Worm (Caenorhabditis elegans): ENCODE results near the gene C06C6.8.

Gene C06C6.8

DNA sequence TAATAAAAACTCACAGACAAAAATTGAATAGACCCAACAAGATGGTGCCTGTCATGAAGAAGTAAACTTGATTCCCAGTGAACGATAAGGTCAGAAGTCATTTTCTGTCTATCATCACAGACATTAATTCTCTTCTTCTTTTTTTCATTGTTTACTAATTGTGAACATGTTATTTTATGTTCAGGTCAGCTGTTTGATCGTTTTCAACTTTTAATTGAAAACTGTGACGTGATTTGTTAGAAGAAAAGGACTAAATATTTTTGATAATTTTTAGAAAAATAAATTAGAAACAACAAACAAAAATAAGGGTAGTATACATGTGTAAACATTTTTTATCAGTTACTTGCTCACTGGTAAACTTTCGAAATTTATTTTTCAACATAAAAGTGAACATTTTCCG, 27.3 kb upstream of the C06C6.8 start, which contains the start of gene F36G9.7:
F36G9.7 (minus strand) TSS at position 101 of the 400 bp plus-strand sequence.
- TF ChIP-seq ceh-27 (GFP tag; optimal IDR thresholded peaks at IDR 0.05) = no peak
- no peak for TF ChIP-seq zfh-2 (GFP tag; conservative IDR thresholded peaks at IDR 0.05)
- no peak for TF ChIP-seq tlf-1 (GFP tag; optimal IDR thresholded peaks at IDR 0.05)
- no peak for TF ChIP-seq rpc-1 (optimal IDR thresholded peaks at IDR 0.05)
- no peak for TF ChIP-seq rpc-1 (tag; optimal IDR thresholded peaks at IDR 0.05)
- no peak for TF ChIP-seq ztf-3 (GFP tag; optimal IDR thresholded peaks at IDR 0.05)
- no peak for TF ChIP-seq attf-3 (GFP tag; conservative IDR thresholded peaks at IDR 0.05)
- TF ChIP-seq lin-54 (GFP tag; optimal IDR thresholded peaks at IDR 0.05) = no peak
- TF ChIP-seq Y53G8AR.9 (GFP tag; conservative IDR thresholded peaks at IDR 0.05) = no peak
- TF ChIP-seq him-1 (tag; optimal IDR thresholded peaks at IDR 0.05) = no peak
- no peak for TF ChIP-seq ceh-79 (tag; optimal IDR thresholded peaks at IDR 0.05)
- no peak for TF ChIP-seq chd-7 (tag; optimal IDR thresholded peaks at IDR 0.05)

DNA sequence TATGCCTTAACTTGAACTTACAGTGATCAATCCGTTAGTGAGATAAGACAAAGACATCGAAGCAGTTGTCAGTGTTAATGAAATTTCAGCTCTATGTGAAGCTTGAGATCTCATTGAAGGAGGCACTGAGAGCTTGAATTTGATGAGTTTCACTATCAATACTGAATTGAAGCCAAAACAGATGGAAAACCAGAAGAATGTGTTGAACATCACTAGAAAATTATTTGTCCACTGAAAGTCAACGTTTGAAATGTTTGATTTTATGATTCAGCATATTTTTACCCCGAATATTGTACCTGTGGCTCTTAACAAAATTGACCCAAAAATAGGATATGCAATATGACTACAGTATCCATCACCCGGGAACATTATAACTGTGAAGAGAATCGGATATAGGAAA, 26.1 kb upstream of the C06C6.8 start:
- no peak for TF ChIP-seq ztf-18 (tag; optimal IDR thresholded peaks at IDR 0.05)
- no peak for TF ChIP-seq unc-130 (GFP tag; optimal IDR thresholded peaks at IDR 0.05)

DNA sequence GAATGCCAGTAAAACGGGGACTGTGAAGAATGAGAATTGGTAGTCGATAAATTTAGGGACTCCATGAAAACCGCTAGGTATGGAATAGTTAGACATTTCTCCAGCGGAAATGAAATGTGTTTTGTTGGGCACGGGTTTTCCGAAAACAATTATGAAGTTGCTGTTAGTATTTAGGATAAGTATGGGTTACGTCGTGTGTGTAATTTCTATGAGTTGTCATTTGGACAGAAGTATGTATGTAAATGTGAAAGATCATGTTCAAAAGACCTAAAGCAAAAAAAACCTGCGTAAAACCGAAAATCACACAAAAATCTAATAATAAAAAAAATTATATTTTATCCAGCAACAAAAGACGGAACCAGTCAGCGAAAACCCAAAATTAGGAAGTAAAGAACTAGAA, 24.5 kb upstream of the C06C6.8 start, which contains the start of gene sru-23:
sru-23 (minus strand) TSS at position 101 of the 400 bp plus-strand sequence.
- TF ChIP-seq C17E4.6 (GFP tag; IDR thresholded peaks at IDR 0.05) = no peak
- TF ChIP-seq attf-6 (GFP tag; IDR thresholded peaks at IDR 0.05) = no peak
- no peak for TF ChIP-seq rpc-1 (optimal IDR thresholded peaks at IDR 0.05)
- no peak for TF ChIP-seq rpc-1 (tag; optimal IDR thresholded peaks at IDR 0.05)
- no peak for TF ChIP-seq D2030.7 (GFP tag; IDR thresholded peaks at IDR 0.05)
- no peak for TF ChIP-seq unc-62 (GFP tag; optimal IDR thresholded peaks at IDR 0.05)
- TF ChIP-seq Y56A3A.18 (GFP tag; IDR thresholded peaks at IDR 0.05) = no peak
- TF ChIP-seq tlf-1 (GFP tag; optimal IDR thresholded peaks at IDR 0.05) = no peak
- no peak for TF ChIP-seq let-526 (GFP tag; IDR thresholded peaks at IDR 0.05)
- TF ChIP-seq tbp1 (GFP tag; optimal IDR thresholded peaks at IDR 0.05) = no peak

DNA sequence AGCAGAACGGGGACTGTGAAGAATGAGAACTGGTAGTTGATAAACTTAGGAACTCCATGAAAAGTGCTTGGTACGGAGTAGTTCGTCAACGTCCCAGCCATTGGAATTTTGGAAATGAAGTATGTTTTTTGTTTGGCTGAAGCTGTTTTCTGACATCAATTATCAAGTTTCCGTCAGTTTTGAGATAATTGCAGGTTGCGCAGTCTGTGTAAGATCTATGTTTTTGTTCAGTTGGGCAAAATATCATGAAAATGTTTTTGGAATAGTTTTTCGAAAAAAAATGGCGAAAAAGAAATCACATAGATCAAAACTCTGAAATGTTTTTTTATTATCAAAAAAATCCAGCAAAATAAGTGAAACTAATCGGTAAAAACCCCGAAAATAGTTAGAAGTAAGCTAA, 22.1 kb upstream of the C06C6.8 start, which contains the start of gene sru-22:
sru-22 (minus strand) TSS at position 101 of the 400 bp plus-strand sequence.
- TF ChIP-seq hsf-1 (GFP tag; IDR thresholded peaks at IDR 0.05) = no peak
- TF ChIP-seq pha-4 (tag; optimal IDR thresholded peaks at IDR 0.05) = no peak
- no peak for TF ChIP-seq snpc-4 (GFP tag; optimal IDR thresholded peaks at IDR 0.05)
- no peak for TF ChIP-seq snpc-4 (tag; optimal IDR thresholded peaks at IDR 0.05)
- TF ChIP-seq F10E7.11 (tag; optimal IDR thresholded peaks at IDR 0.05) = no peak
- TF ChIP-seq K12H6.12 (tag; optimal IDR thresholded peaks at IDR 0.05) = no peak
- TF ChIP-seq ztf-18 (tag; optimal IDR thresholded peaks at IDR 0.05) = no peak
- no peak for TF ChIP-seq ztf-26 (tag; optimal IDR thresholded peaks at IDR 0.05)
- TF ChIP-seq pbrm-1 (GFP tag; IDR thresholded peaks at IDR 0.05) = no peak
- no peak for TF ChIP-seq F22D6.2 (tag; optimal IDR thresholded peaks at IDR 0.05)
- TF ChIP-seq egrh-3 (GFP tag; IDR thresholded peaks at IDR 0.05) = no peak
- TF ChIP-seq him-1 (tag; optimal IDR thresholded peaks at IDR 0.05) = no peak
- TF ChIP-seq hlh-26 (GFP tag; conservative IDR thresholded peaks at IDR 0.05) = no peak

DNA sequence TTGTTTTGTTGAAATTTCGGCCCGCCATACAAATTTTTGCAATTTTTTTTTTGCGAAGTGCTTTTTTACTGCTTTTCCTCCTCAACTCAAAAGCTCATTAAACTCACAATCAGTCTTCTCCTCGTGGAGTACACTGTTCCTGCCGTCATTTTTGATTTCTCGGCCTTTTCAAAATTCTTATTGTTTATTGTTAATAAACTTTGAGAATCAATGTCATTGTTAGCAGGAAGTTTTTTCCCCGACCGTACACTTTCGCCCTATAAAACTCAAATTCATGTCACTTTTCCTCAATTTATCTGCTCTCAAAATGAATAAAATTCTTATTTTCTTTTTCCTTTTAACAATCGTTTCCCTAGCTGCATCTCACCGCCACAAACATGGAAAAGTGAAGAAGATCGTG, 21.1 kb upstream of the C06C6.8 start, which contains the start of gene clec-232:
clec-232 (plus strand) TSS at position 301 of the 400 bp plus-strand sequence.
- TF ChIP-seq sptf-2 (GFP tag; optimal IDR thresholded peaks at IDR 0.05) (no peak), lag-1 (GFP tag; IDR thresholded peaks at IDR 0.05) (no peak), F57A8.1 (GFP tag; optimal IDR thresholded peaks at IDR 0.05) (no peak), nhr-80 (tag; optimal IDR thresholded peaks at IDR 0.05) (no peak), F52B5.7 (tag; optimal IDR thresholded peaks at IDR 0.05) (no peak), madf-3 (GFP tag; IDR thresholded peaks at IDR 0.05) (no peak), Y56A3A.18 (GFP tag; IDR thresholded peaks at IDR 0.05) (no peak), snpc-1.1 (tag; optimal IDR thresholded peaks at IDR 0.05; ENCODE audit: insufficient read depth) (no peak), ceh-100 (GFP tag; IDR thresholded peaks at IDR 0.05) (no peak), egl-44 (GFP tag; IDR thresholded peaks at IDR 0.05) (no peak), hlh-12 (tag; optimal IDR thresholded peaks at IDR 0.05) (no peak), madf-8 (GFP tag; conservative IDR thresholded peaks at IDR 0.05) (no peak), bed-2 (GFP tag; IDR thresholded peaks at IDR 0.05) (no peak), ets-4 (GFP tag; optimal IDR thresholded peaks at IDR 0.05) (no peak)

Measured in whole organism, young adult.